Fruit fly (Drosophila melanogaster): ENCODE measurements around the gene CG4546.

dm6 chr3R:15825521-15825920 lies 20.8 kb upstream of the CG4546 start, which contains the start of gene CG4576:
- TF ChIP-seq Mnt (GFP tag; optimal IDR thresholded peaks at IDR 0.05) (no peak), bab1 (GFP tag; optimal IDR thresholded peaks at IDR 0.05) (no peak), CG14711 (tag; optimal IDR thresholded peaks at IDR 0.05) (no peak), kay (GFP tag; ENCODE audit: borderline replicate concordance) (no peak)

Data from whole organism, adult.